Worm (Caenorhabditis elegans): Measurements from ENCODE around the gene skpt-1.
A peak's percentile ranks its signal among the peaks of the same experiment; 100 is the strongest.

The skpt-1 gene

DNA sequence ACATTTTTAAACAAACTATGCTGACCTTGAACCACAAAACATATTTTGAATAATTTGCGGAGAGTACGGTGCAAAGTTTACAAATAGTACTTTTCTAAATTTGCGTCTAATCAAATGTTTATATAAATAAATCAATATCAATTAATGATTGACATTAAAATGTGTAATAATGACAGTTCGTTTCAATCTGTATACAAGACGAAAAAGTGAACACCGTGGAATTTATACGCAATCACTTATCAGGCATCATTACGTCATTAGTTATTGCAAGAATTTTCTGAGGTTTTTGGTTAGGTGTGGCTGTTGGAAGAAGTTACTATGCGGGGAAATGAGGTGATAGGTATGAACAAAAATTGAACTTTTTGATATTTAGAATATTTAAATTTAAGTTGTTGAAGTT lies 21.1 kb downstream of the skpt-1 start:
- no peak for TF ChIP-seq fos-1 (tag; optimal IDR thresholded peaks at IDR 0.05)
- no peak for TF ChIP-seq nhr-10 (tag; optimal IDR thresholded peaks at IDR 0.05)
- no peak for TF ChIP-seq nhr-6 (tag; optimal IDR thresholded peaks at IDR 0.05)
- TF ChIP-seq skn-1 (tag; optimal IDR thresholded peaks at IDR 0.05): no peak
- no peak for TF ChIP-seq peb-1 (tag; optimal IDR thresholded peaks at IDR 0.05)
- TF ChIP-seq nhr-23 (tag; optimal IDR thresholded peaks at IDR 0.05): no peak

ce11 chrIII:5424363-5424762 lies 23.8 kb downstream of the skpt-1 start:
- TF ChIP-seq fos-1 (tag; optimal IDR thresholded peaks at IDR 0.05) (no peak), nhr-23 (tag; optimal IDR thresholded peaks at IDR 0.05) (no peak), sem-4 (tag; optimal IDR thresholded peaks at IDR 0.05) (no peak), gmeb-1 (tag; optimal IDR thresholded peaks at IDR 0.05) (no peak)

- TF ChIP-seq ceh-16 (tag; optimal IDR thresholded peaks at IDR 0.05) (peak; percentile 1), sma-3 (GFP tag; optimal IDR thresholded peaks at IDR 0.05) (peak; percentile 4), nhr-237 (tag; optimal IDR thresholded peaks at IDR 0.05) (no peak)
Measured at ce11 chrIII:5423665-5424133, 24.5 kb downstream of the skpt-1 start, which contains the start of gene dnj-24. Gene dnj-24 (minus strand): TSS chrIII:5424083.

DNA sequence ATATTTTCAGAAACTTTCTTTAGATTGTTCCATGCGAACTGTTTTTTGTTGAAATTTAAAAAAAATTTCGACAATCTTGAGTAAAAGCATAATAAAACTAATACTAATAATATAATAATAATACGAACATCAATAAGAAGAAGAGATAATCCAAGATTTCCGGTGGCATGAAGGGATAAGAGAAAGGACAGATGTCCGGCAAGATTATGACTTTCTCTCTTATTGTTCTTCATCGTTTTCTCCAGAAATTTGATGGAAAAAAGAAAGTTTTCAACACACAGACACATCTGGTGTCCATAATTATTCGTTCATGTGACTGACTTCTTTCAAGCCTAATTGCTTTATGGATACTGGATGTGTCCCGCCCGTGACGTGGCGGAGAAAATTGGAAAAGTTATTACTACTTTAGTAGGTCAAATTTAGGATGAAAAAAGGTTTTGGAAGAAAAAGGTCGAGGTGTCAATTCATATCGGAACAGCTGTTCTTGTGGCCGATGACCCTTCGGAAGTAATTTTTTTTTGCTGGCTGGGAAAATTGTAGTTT lies 25.6 kb downstream of the skpt-1 start:
- TF ChIP-seq alr-1 (tag; optimal IDR thresholded peaks at IDR 0.05) (no peak), blmp-1 (tag; optimal IDR thresholded peaks at IDR 0.05; ENCODE audit: insufficient read depth) (peak; percentile 34)

ce11 chrIII:5421406-5421805 lies 26.8 kb downstream of the skpt-1 start:
- TF ChIP-seq lin-13 (GFP tag; optimal IDR thresholded peaks at IDR 0.05) (no peak), nhr-129 (tag; optimal IDR thresholded peaks at IDR 0.05) (peak; percentile 36), sma-9 (GFP tag; optimal IDR thresholded peaks at IDR 0.05) (peak; percentile 56), sma-9 (tag; optimal IDR thresholded peaks at IDR 0.05) (no peak), nhr-21 (tag; optimal IDR thresholded peaks at IDR 0.05) (peak; percentile 46), sem-4 (tag; optimal IDR thresholded peaks at IDR 0.05) (peak; percentile 71), mab-5 (tag; optimal IDR thresholded peaks at IDR 0.05) (no peak), ztf-4 (tag; optimal IDR thresholded peaks at IDR 0.05) (no peak), fos-1 (tag; optimal IDR thresholded peaks at IDR 0.05) (peak; percentile 9), nhr-77 (tag; optimal IDR thresholded peaks at IDR 0.05) (no peak), sma-3 (GFP tag; optimal IDR thresholded peaks at IDR 0.05) (peak; percentile 35), lsy-2 (tag; optimal IDR thresholded peaks at IDR 0.05) (peak in 1 of 2 experiments; percentile 49), nhr-237 (tag; optimal IDR thresholded peaks at IDR 0.05) (no peak), F13H6.1 (tag; optimal IDR thresholded peaks at IDR 0.05) (peak; percentile 52), nhr-25 (tag; optimal IDR thresholded peaks at IDR 0.05) (peak; percentile 7), R02D3.7 (tag; optimal IDR thresholded peaks at IDR 0.05) (no peak), blmp-1 (tag; optimal IDR thresholded peaks at IDR 0.05; ENCODE audit: insufficient read depth) (peak; percentile 68), crh-2 (tag; optimal IDR thresholded peaks at IDR 0.05) (peak; percentile 97)

- TF ChIP-seq fos-1 (tag; optimal IDR thresholded peaks at IDR 0.05): peak; percentile 26
- no peak for TF ChIP-seq ztf-11 (tag; optimal IDR thresholded peaks at IDR 0.05)
Measured at ce11 chrIII:5420276-5420675, 27.9 kb downstream of the skpt-1 start.

- TF ChIP-seq nhr-237 (tag; optimal IDR thresholded peaks at IDR 0.05): no peak
- TF ChIP-seq ztf-11 (tag; optimal IDR thresholded peaks at IDR 0.05): no peak
- peak; percentile 63 for TF ChIP-seq blmp-1 (tag; optimal IDR thresholded peaks at IDR 0.05; ENCODE audit: insufficient read depth)
Measured at ce11 chrIII:5419527-5419926, 28.7 kb downstream of the skpt-1 start.

ce11 chrIII:5417921-5418320 lies 30.3 kb downstream of the skpt-1 start:
- TF ChIP-seq lin-13 (GFP tag; optimal IDR thresholded peaks at IDR 0.05) (no peak), sma-3 (GFP tag; optimal IDR thresholded peaks at IDR 0.05) (no peak), ztf-11 (tag; optimal IDR thresholded peaks at IDR 0.05) (no peak), lsy-2 (tag; optimal IDR thresholded peaks at IDR 0.05) (peak in 1 of 2 experiments; percentile 25), lin-39 (tag; optimal IDR thresholded peaks at IDR 0.05) (no peak), sma-9 (GFP tag; optimal IDR thresholded peaks at IDR 0.05) (peak; percentile 35), sma-9 (tag; optimal IDR thresholded peaks at IDR 0.05) (no peak), ama-1 (optimal IDR thresholded peaks at IDR 0.05) (no peak), nhr-11 (tag; optimal IDR thresholded peaks at IDR 0.05) (no peak), mdl-1 (tag; optimal IDR thresholded peaks at IDR 0.05) (no peak), nhr-10 (tag; optimal IDR thresholded peaks at IDR 0.05) (no peak), nhr-129 (tag; optimal IDR thresholded peaks at IDR 0.05) (peak; percentile 23)

Data from whole organism, L2 larva.